Worm (Caenorhabditis elegans) whole organism, L3 larva: ENCODE measurements around the gene mdt-30.

ENCODE experiments used
- pqm-1 ChIP-seq: fragments of 150-350 bp; optimal IDR thresholded peaks from 2 replicates; lab custom pipeline; 2017; ENCODE audit warnings: missing biosample characterization, missing genetic modification characterization, inconsistent platforms
- sea-2 ChIP-seq: fragments of 150-350 bp; sonication (generic microtip); optimal IDR thresholded peaks from 4 replicates; lab custom pipeline; 2014; ENCODE audit warnings: missing biosample characterization, missing genetic modification reagents, missing genetic modification characterization
- unc-62 ChIP-seq: fragments of 150-350 bp; sonication (generic microtip); optimal IDR thresholded peaks from 4 replicates; lab custom pipeline; 2014; ENCODE audit warnings: missing biosample characterization, missing genetic modification reagents, missing genetic modification characterization

DNA sequence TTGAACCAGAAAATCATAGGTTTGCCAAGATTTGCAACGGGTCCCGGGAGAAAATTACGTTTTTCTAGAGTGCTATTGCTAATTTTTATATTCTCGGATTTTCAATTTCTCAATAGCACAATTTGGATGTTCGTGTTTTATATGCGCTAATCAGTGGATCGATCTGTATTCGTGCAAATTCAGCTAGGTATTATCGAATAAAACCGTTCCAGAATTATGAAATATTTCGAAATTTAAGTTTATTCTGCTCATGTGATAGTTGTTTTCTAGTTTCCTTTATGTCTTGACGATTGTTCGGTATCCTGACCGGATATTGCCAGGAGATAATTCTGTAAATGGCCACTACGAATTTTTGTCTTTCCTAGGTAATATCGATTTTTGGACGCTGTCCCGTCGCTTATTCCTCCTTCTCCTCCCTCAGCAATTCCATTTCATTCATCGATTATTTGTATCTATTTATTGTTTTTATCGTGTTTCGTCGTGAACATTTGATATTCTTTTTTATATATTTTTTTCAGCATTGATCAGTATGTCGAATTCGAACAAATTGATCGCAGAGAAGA is 17.5 kb downstream of the mdt-30 start, which contains the start of gene cit-1.2:
- no peak for TF ChIP-seq sea-2 (GFP tag; lab: Kevin White, UChicago)
- no peak for TF ChIP-seq unc-62 (GFP tag; lab: Kevin White, UChicago)
- no peak for TF ChIP-seq pqm-1 (tag; lab: Kevin White, UChicago)
